Fruit fly (Drosophila melanogaster) whole organism, embryonic: ENCODE results near the gene snk.

Experiments
- Adf1 ChIP-seq: fragments of 200-800 bp; sonication (Bioruptor generic); IDR thresholded peaks from 2 replicates; pipeline ENCODE4 v1.3.6; 2022; ENCODE audit warnings: missing biosample characterization, missing genetic modification characterization
- Blimp-1 ChIP-seq: fragments of 200-800 bp; sonication (Bioruptor generic); optimal IDR thresholded peaks from 3 replicates; lab custom pipeline; 2018; ENCODE audit warnings: missing biosample characterization, missing genetic modification characterization, mild to moderate bottlenecking, moderate library complexity, missing genetic modification reagents
- CG12155 ChIP-seq: fragments of 200-800 bp; sonication (Bioruptor generic); optimal IDR thresholded peaks from 3 replicates; lab custom pipeline; 2016; ENCODE audit warnings: missing biosample characterization, missing genetic modification characterization
- CG12219 ChIP-seq: fragments of 200-800 bp; sonication (Bioruptor generic); optimal IDR thresholded peaks from 3 replicates; lab custom pipeline; 2018; ENCODE audit warnings: missing biosample characterization, mild to moderate bottlenecking, missing genetic modification characterization
- CG1233 ChIP-seq: fragments of 200-800 bp; sonication (Bioruptor generic); optimal IDR thresholded peaks from 4 replicates; lab custom pipeline; 2018; ENCODE audit warnings: missing biosample characterization, mild to moderate bottlenecking, missing genetic modification characterization
- CG12744 ChIP-seq: fragments of 200-800 bp; sonication (Bioruptor generic); optimal IDR thresholded peaks from 2 replicates; lab custom pipeline; 2016; ENCODE audit warnings: missing biosample characterization, missing genetic modification characterization
- CG13775 ChIP-seq: fragments of 200-800 bp; sonication (Bioruptor generic); optimal IDR thresholded peaks from 3 replicates; lab custom pipeline; 2017; ENCODE audit warnings: missing biosample characterization, mild to moderate bottlenecking, missing genetic modification characterization
- CG1647 ChIP-seq: fragments of 200-800 bp; sonication (Bioruptor generic); optimal IDR thresholded peaks from 3 replicates; lab custom pipeline; 2016; ENCODE audit warnings: missing biosample characterization, missing genetic modification characterization
- CG17361 ChIP-seq: fragments of 200-800 bp; sonication (Bioruptor generic); IDR thresholded peaks from 3 replicates; pipeline ENCODE4 v1.3.6; 2022; ENCODE audit warnings: missing biosample characterization, missing genetic modification characterization
- CG17912 ChIP-seq: fragments of 200-800 bp; sonication (Bioruptor generic); optimal IDR thresholded peaks from 2 replicates; lab custom pipeline; 2018; ENCODE audit warnings: missing biosample characterization, mild to moderate bottlenecking, missing genetic modification characterization
- CG1792 ChIP-seq: fragments of 200-800 bp; sonication (Bioruptor generic); optimal IDR thresholded peaks from 2 replicates; lab custom pipeline; 2016; ENCODE audit warnings: missing biosample characterization, missing genetic modification characterization
- CG2202 ChIP-seq: fragments of 200-800 bp; sonication (Bioruptor generic); optimal IDR thresholded peaks from 2 replicates; lab custom pipeline; 2018; ENCODE audit warnings: missing biosample characterization, mild to moderate bottlenecking, missing genetic modification characterization
- CG3163 ChIP-seq: fragments of 200-800 bp; sonication (Bioruptor generic); optimal IDR thresholded peaks from 3 replicates; lab custom pipeline; 2016; ENCODE audit warnings: missing biosample characterization, missing genetic modification characterization
- CG3995 ChIP-seq: fragments of 200-800 bp; sonication (Bioruptor generic); optimal IDR thresholded peaks from 3 replicates; lab custom pipeline; 2016; ENCODE audit warnings: missing biosample characterization, missing genetic modification characterization
- CG4404 ChIP-seq: fragments of 200-800 bp; sonication (Bioruptor generic); IDR thresholded peaks from 2 replicates; pipeline ENCODE4 v1.3.6; 2022; ENCODE audit warnings: missing biosample characterization, missing genetic modification characterization
- CG6791 ChIP-seq: fragments of 200-800 bp; sonication (Bioruptor generic); IDR thresholded peaks from 3 replicates; pipeline ENCODE4 v1.3.6; 2022; ENCODE audit warnings: missing biosample characterization, missing genetic modification characterization; ENCODE audit not compliant: partially characterized antibody
- CG8089 ChIP-seq: fragments of 200-800 bp; sonication (Bioruptor generic); optimal IDR thresholded peaks from 3 replicates; lab custom pipeline; 2016; ENCODE audit warnings: missing biosample characterization, missing genetic modification characterization
- CG8944 ChIP-seq: fragments of 200-800 bp; sonication (Bioruptor generic); optimal IDR thresholded peaks from 3 replicates; lab custom pipeline; 2016; ENCODE audit warnings: missing biosample characterization, missing genetic modification characterization
- CG9215 ChIP-seq: fragments of 200-800 bp; sonication (Bioruptor generic); IDR thresholded peaks from 2 replicates; pipeline ENCODE4 v1.3.6; 2022; ENCODE audit warnings: missing biosample characterization, missing genetic modification characterization
- CG9797 ChIP-seq: fragments of 200-800 bp; sonication (Bioruptor generic); optimal IDR thresholded peaks from 3 replicates; lab custom pipeline; 2018; ENCODE audit warnings: missing biosample characterization, mild to moderate bottlenecking, missing genetic modification characterization
- Chrac-16 ChIP-seq: fragments of 200-800 bp; sonication (Bioruptor generic); optimal IDR thresholded peaks from 3 replicates; lab custom pipeline; 2016; ENCODE audit warnings: missing biosample characterization, missing genetic modification characterization
- Deaf1 ChIP-seq: fragments of 200-800 bp; optimal IDR thresholded peaks from 3 replicates; lab custom pipeline; 2019; ENCODE audit warnings: missing biosample characterization, mild to moderate bottlenecking, missing genetic modification characterization, moderate library complexity
- Doc3 ChIP-seq: fragments of 200-800 bp; sonication (Bioruptor generic); IDR thresholded peaks from 3 replicates; pipeline ENCODE4 v1.3.6; 2022; ENCODE audit warnings: missing biosample characterization, missing genetic modification characterization; ENCODE audit not compliant: partially characterized antibody
- Dref ChIP-seq: fragments of 200-800 bp; sonication (Bioruptor generic); IDR thresholded peaks from 2 replicates; pipeline ENCODE4 v1.3.6; 2022; ENCODE audit warnings: missing biosample characterization, missing genetic modification characterization
- Drgx ChIP-seq: fragments of 200-800 bp; sonication (Bioruptor generic); IDR thresholded peaks from 2 replicates; pipeline ENCODE4 v1.3.6; 2022; ENCODE audit warnings: missing biosample characterization, missing genetic modification characterization
- Ets97D ChIP-seq: fragments of 200-800 bp; sonication (Bioruptor generic); optimal IDR thresholded peaks from 3 replicates; lab custom pipeline; 2016; ENCODE audit warnings: missing biosample characterization, missing genetic modification characterization
- Fer1 ChIP-seq: fragments of 200-800 bp; sonication (Bioruptor generic); optimal IDR thresholded peaks from 2 replicates; lab custom pipeline; 2017; ENCODE audit warnings: missing biosample characterization, mild to moderate bottlenecking, missing genetic modification characterization
- Fer2 ChIP-seq: fragments of 200-800 bp; sonication (Bioruptor generic); optimal IDR thresholded peaks from 2 replicates; lab custom pipeline; 2018; ENCODE audit warnings: missing biosample characterization, mild to moderate bottlenecking, missing genetic modification characterization, moderate library complexity
- Gug ChIP-seq: fragments of 200-800 bp; sonication (Bioruptor generic); IDR thresholded peaks from 4 replicates; pipeline ENCODE4 v1.3.6; 2022; ENCODE audit warnings: missing biosample characterization, missing genetic modification characterization
- H2.0 ChIP-seq: fragments of 200-800 bp; sonication (Bioruptor generic); IDR thresholded peaks from 2 replicates; pipeline ENCODE4 v1.3.6; 2022; ENCODE audit warnings: missing biosample characterization, missing genetic modification characterization
- Lim3 ChIP-seq: fragments of 200-800 bp; sonication (Bioruptor generic); IDR thresholded peaks from 2 replicates; pipeline ENCODE4 v1.3.6; 2022; ENCODE audit warnings: missing biosample characterization, missing genetic modification characterization
- NFAT ChIP-seq: fragments of 200-800 bp; sonication (Bioruptor generic); IDR thresholded peaks from 2 replicates; pipeline ENCODE4 v1.3.6; 2022; ENCODE audit warnings: missing biosample characterization, missing genetic modification characterization
- Sin3A ChIP-seq: fragments of >200 bp; optimal IDR thresholded peaks from 2 replicates; lab custom pipeline; 2018
- Six4 ChIP-seq: fragments of 200-800 bp; sonication (Bioruptor generic); optimal IDR thresholded peaks from 2 replicates; lab custom pipeline; 2016; ENCODE audit warnings: missing biosample characterization, missing genetic modification characterization
- Sox100B ChIP-seq: fragments of 200-800 bp; sonication (Bioruptor generic); optimal IDR thresholded peaks from 3 replicates; lab custom pipeline; 2018; ENCODE audit warnings: missing biosample characterization, mild to moderate bottlenecking, missing genetic modification characterization
- btn ChIP-seq: fragments of 200-800 bp; sonication (Bioruptor generic); optimal IDR thresholded peaks from 2 replicates; lab custom pipeline; 2016; ENCODE audit warnings: missing biosample characterization, missing genetic modification characterization
- chm ChIP-seq: fragments of 200-800 bp; sonication (Bioruptor generic); IDR thresholded peaks from 2 replicates; pipeline ENCODE4 v1.3.6; 2022; ENCODE audit warnings: missing biosample characterization, missing genetic modification characterization
- croc ChIP-seq: fragments of 200-800 bp; sonication (Bioruptor generic); conservative IDR thresholded peaks from 3 replicates; pipeline ENCODE4 v1.3.6; 2022; ENCODE audit warnings: missing biosample characterization, missing genetic modification characterization
- dati ChIP-seq: fragments of 200-800 bp; sonication (Bioruptor generic); IDR thresholded peaks from 2 replicates; pipeline ENCODE4 v1.3.6; 2022; ENCODE audit warnings: missing biosample characterization, missing genetic modification characterization
- dm ChIP-seq: fragments of 200-800 bp; sonication (Bioruptor generic); optimal IDR thresholded peaks from 3 replicates; lab custom pipeline; 2016; ENCODE audit warnings: missing biosample characterization, missing genetic modification characterization
- dpn ChIP-seq, 2 experiments: fragments of 200-800 bp; sonication (Bioruptor generic); optimal IDR thresholded peaks; 3 replicates each; lab custom pipeline; 2016; ENCODE audit warnings: missing biosample characterization in 2 of 2, missing genetic modification characterization in 2 of 2
- jumu ChIP-seq: fragments of 200-800 bp; sonication (Bioruptor generic); optimal IDR thresholded peaks from 3 replicates; lab custom pipeline; 2016; ENCODE audit warnings: missing biosample characterization, missing genetic modification characterization
- lmd ChIP-seq: fragments of 200-800 bp; sonication (Bioruptor generic); IDR thresholded peaks from 2 replicates; pipeline ENCODE4 v1.3.6; 2022; ENCODE audit warnings: missing biosample characterization, missing genetic modification characterization
- onecut ChIP-seq: fragments of 200-800 bp; sonication (Bioruptor generic); IDR thresholded peaks from 2 replicates; pipeline ENCODE4 v1.3.6; 2022; ENCODE audit warnings: missing biosample characterization, missing genetic modification characterization
- pho ChIP-seq: fragments of 200-800 bp; sonication (Bioruptor generic); optimal IDR thresholded peaks from 2 replicates; lab custom pipeline; 2016; ENCODE audit warnings: missing biosample characterization, missing genetic modification characterization
- prd ChIP-seq, 3 experiments: fragments of >200 bp in 2 of 3; fragments of 200-800 bp in 1 of 3; sonication (Bioruptor generic) in 1 of 3; optimal IDR thresholded peaks in 2 of 3; IDR thresholded peaks in 1 of 3; 2 replicates in 2 of 3; 3 replicates in 1 of 3; pipeline versions ENCODE4 v1.3.6 to Lab custom; 2017 to 2022; ENCODE audit warnings: missing biosample characterization in 1 of 3, missing genetic modification characterization in 1 of 3
- tap ChIP-seq: fragments of 200-800 bp; optimal IDR thresholded peaks from 3 replicates; lab custom pipeline; 2019; ENCODE audit warnings: missing biosample characterization, mild to moderate bottlenecking, missing genetic modification characterization, moderate library complexity
- tgo ChIP-seq: fragments of 200-800 bp; sonication (Bioruptor generic); IDR thresholded peaks from 3 replicates; pipeline ENCODE4 v1.3.6; 2022; ENCODE audit warnings: missing biosample characterization, missing genetic modification characterization
- tup ChIP-seq: fragments of 200-800 bp; sonication (Bioruptor generic); optimal IDR thresholded peaks from 2 replicates; lab custom pipeline; 2016; ENCODE audit warnings: missing biosample characterization, mild to moderate bottlenecking, missing genetic modification characterization, moderate library complexity
- usp ChIP-seq: fragments of >200 bp; optimal IDR thresholded peaks from 2 replicates; lab custom pipeline; 2017; ENCODE audit warnings: missing biosample characterization, missing genetic modification characterization
- zen2 ChIP-seq: fragments of 200-800 bp; sonication (Bioruptor generic); IDR thresholded peaks from 3 replicates; pipeline ENCODE4 v1.3.6; 2022; ENCODE audit warnings: missing biosample characterization, missing genetic modification characterization; ENCODE audit not compliant: partially characterized antibody

The snk gene

dm6 chr3R:13051942-13052693 lies 9.5 kb upstream of the snk start, which contains the start of gene pic (continued):
- no peak for TF ChIP-seq onecut
- TF ChIP-seq zen2 (GFP tag; lab: Robert Waterston, UW), result peak; percentile 33; the same call in 1 of the 3 replicates
- no peak for TF ChIP-seq usp (GFP tag; lab: Kevin White, UChicago)
- TF ChIP-seq CG3163 (GFP tag; lab: Kevin White, UChicago), result peak; percentile 1
- TF ChIP-seq Doc3 (GFP tag; lab: Robert Waterston, UW), result peak; percentile 76
- TF ChIP-seq chm (GFP tag; lab: Robert Waterston, UW), result no peak
- TF ChIP-seq jumu (GFP tag; lab: Kevin White, UChicago), result peak; percentile 21
- TF ChIP-seq lmd (GFP tag; lab: Robert Waterston, UW), result no peak
- no peak for TF ChIP-seq CG8944 (GFP tag; lab: Kevin White, UChicago)
- no peak for TF ChIP-seq CG12155
- TF ChIP-seq Adf1 (GFP tag; lab: Robert Waterston, UW), result no peak
- TF ChIP-seq tgo (GFP tag; lab: Robert Waterston, UW), result no peak
- no peak for TF ChIP-seq Drgx (GFP tag; lab: Robert Waterston, UW)
- TF ChIP-seq Six4 (GFP tag; lab: Kevin White, UChicago), result no peak
- no peak; the same call in 2 of the 3 replicates for TF ChIP-seq CG17361 (GFP tag; lab: Robert Waterston, UW)
- no peak for TF ChIP-seq tup (GFP tag; lab: Kevin White, UChicago)
- no peak for TF ChIP-seq Chrac-16 (GFP tag; lab: Kevin White, UChicago)
- TF ChIP-seq CG17912 (GFP tag; lab: Kevin White, UChicago), result no peak
- no peak for TF ChIP-seq pho
- no peak for TF ChIP-seq CG2202
- no peak for TF ChIP-seq Fer1 (GFP tag; lab: Kevin White, UChicago)
- TF ChIP-seq Ets97D (GFP tag; lab: Kevin White, UChicago), result peak; percentile 86
- TF ChIP-seq NFAT, result no peak
- no peak for TF ChIP-seq dpn (GFP tag; optimal IDR thresholded peaks at IDR 0.05; lab: Kevin White, UChicago)
- TF ChIP-seq CG9215 (GFP tag; lab: Robert Waterston, UW), result no peak
- TF ChIP-seq Gug (GFP tag; lab: Robert Waterston, UW), result no peak
- peak; percentile 87 for TF ChIP-seq CG9797 (GFP tag; lab: Kevin White, UChicago)
- no peak for TF ChIP-seq btn (GFP tag; lab: Kevin White, UChicago)
- TF ChIP-seq Lim3, result no peak
- peak; percentile 32 for TF ChIP-seq dm (GFP tag; lab: Kevin White, UChicago)
- TF ChIP-seq CG1647 (GFP tag; lab: Kevin White, UChicago), result no peak
- TF ChIP-seq CG1233 (GFP tag; lab: Kevin White, UChicago), result no peak
- no peak for TF ChIP-seq CG3995 (GFP tag; lab: Kevin White, UChicago)
- no peak for TF ChIP-seq CG13775 (GFP tag; lab: Kevin White, UChicago)
- no peak for TF ChIP-seq croc
- TF ChIP-seq Sin3A (lab: Kevin White, UChicago), result peak; percentile 93
- no peak for TF ChIP-seq Fer2 (tag; lab: Kevin White, UChicago)
- peak; percentile 90 for TF ChIP-seq Dref
- no peak for TF ChIP-seq CG1792 (GFP tag; lab: Kevin White, UChicago)
- TF ChIP-seq tap (tag; lab: Kevin White, UChicago), result no peak
- no peak for TF ChIP-seq Deaf1 (tag; lab: Kevin White, UChicago)
- no peak for TF ChIP-seq CG4404 (GFP tag; lab: Robert Waterston, UW)
- TF ChIP-seq Blimp-1 (GFP tag; lab: Kevin White, UChicago), result no peak
- no peak for TF ChIP-seq dati
- no peak for TF ChIP-seq CG12219 (GFP tag; lab: Kevin White, UChicago)
- no peak for TF ChIP-seq prd (optimal IDR thresholded peaks at IDR 0.05; lab: Kevin White, UChicago)
- TF ChIP-seq prd (GFP tag; IDR thresholded peaks at IDR 0.05; lab: Robert Waterston, UW), result no peak
- peak; percentile 72 for TF ChIP-seq CG6791
- TF ChIP-seq Sox100B (GFP tag; lab: Kevin White, UChicago), result no peak
- TF ChIP-seq CG12744 (GFP tag; lab: Kevin White, UChicago), result no peak
- no peak for TF ChIP-seq CG8089 (GFP tag; lab: Kevin White, UChicago)
- TF ChIP-seq H2.0 (GFP tag; lab: Robert Waterston, UW), result no peak
